Fruit fly (Drosophila melanogaster) Kc167 (cell line): ENCODE measurements around the gene CG7656.

Source experiments
- Myc ChIP-seq: fragments of >200 bp; optimal IDR thresholded peaks from 2 replicates; lab custom pipeline; 2017; ENCODE audit warnings: missing external identifiers
- Sin3A ChIP-seq: fragments of >200 bp; optimal IDR thresholded peaks from 2 replicates; lab custom pipeline; 2018; ENCODE audit warnings: missing external identifiers
- h ChIP-seq: fragments of >200 bp; optimal IDR thresholded peaks from 3 replicates; lab custom pipeline; 2018; ENCODE audit warnings: missing external identifiers
- insv ChIP-seq: fragments of >200 bp; optimal IDR thresholded peaks from 3 replicates; lab custom pipeline; 2018; ENCODE audit warnings: missing external identifiers
- psq ChIP-seq: fragments of >200 bp; optimal IDR thresholded peaks from 2 replicates; lab custom pipeline; 2017; ENCODE audit warnings: missing external identifiers
- ttk ChIP-seq: sonication (Bioruptor generic); optimal IDR thresholded peaks from 2 replicates; lab custom pipeline; 2017; ENCODE audit warnings: missing external identifiers

DNA sequence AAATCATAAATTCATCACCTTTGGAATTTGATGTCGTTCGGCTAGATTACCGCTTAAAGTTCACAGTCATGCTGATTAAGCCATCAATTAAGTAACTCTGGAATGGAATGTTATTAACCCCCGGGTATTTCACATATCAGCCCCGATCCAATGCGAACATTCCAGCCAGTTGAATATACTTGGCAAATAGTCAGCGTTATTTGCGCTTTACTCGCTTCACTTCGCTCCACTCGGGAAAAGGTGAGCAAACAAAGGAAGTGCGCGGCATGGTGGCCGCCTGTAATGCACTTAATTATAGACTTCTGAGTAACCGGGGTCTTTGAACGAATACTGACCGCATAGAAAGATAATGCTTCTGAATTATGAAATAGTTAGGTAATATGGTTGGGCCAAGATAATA, 49.6 kb upstream of the CG7656 start:
- TF ChIP-seq psq (lab: Kevin White, UChicago) (no peak), insv (lab: Kevin White, UChicago) (no peak), h (lab: Kevin White, UChicago) (no peak), Myc (no peak), Sin3A (lab: Kevin White, UChicago) (no peak), ttk (lab: Kevin White, UChicago) (no peak)
